Worm (Caenorhabditis elegans) whole organism, L2 larva: ENCODE measurements around the gene F53H8.3.

Experiments
- ama-1 ChIP-seq: fragments of 150-350 bp; optimal IDR thresholded peaks from 2 replicates; lab custom pipeline; 2018; ENCODE audit warnings: inconsistent platforms
- crh-2 ChIP-seq: sonication (generic microtip); optimal IDR thresholded peaks from 2 replicates; lab custom pipeline; 2017; ENCODE audit warnings: missing biosample characterization, missing genetic modification characterization
- skn-1 ChIP-seq: sonication (generic microtip); optimal IDR thresholded peaks from 2 replicates; lab custom pipeline; 2017; ENCODE audit warnings: missing biosample characterization, missing genetic modification characterization
- snpc-4 ChIP-seq: fragments of 150-350 bp; optimal IDR thresholded peaks from 2 replicates; lab custom pipeline; 2014; ENCODE audit warnings: missing biosample characterization, missing genetic modification characterization
- ztf-1 ChIP-seq: fragments of 200-800 bp; sonication (Bioruptor generic); conservative IDR thresholded peaks from 2 replicates; pipeline ENCODE4 v1.3.6; 2022; ENCODE audit warnings: missing genetic modification characterization, missing compliant biosample characterization

DNA sequence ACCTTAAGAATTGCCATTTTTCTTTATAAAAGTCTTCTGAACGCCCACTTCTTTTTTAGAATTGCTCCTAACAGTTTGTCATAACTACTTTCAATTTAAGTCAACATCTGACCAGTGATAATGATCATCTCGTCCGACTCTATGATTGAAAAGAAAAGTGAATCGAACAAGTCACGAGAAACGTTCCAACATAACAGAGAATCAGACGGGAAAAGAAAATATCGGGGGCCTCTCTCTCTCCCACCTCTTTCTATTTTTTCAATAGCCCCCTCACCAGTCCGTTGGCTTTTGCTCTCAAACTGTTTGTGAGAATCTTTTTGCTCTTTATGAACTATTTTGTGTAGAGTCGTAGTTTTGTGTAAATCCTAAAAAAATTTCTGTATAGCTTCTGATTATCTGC is 10.7 kb upstream of the F53H8.3 start:
- TF ChIP-seq skn-1 (no peak), ama-1 (no peak), ztf-1 (GFP tag; lab: Robert Waterston, UW) (no peak), crh-2 (tag; lab: Kevin White, UChicago) (no peak), snpc-4 (tag; lab: Kevin White, UChicago) (no peak)
